Fruit fly (Drosophila melanogaster) whole organism, wandering third instar larva: ENCODE measurements around the gene Tbcd.

Source experiments
- Abd-B ChIP-seq: fragments of >200 bp; optimal IDR thresholded peaks from 2 replicates; lab custom pipeline; 2017; ENCODE audit warnings: missing biosample characterization, missing genetic modification characterization
- CG32264 ChIP-seq: fragments of 200-800 bp; sonication (Bioruptor generic); optimal IDR thresholded peaks from 2 replicates; lab custom pipeline; 2016; ENCODE audit warnings: missing biosample characterization, missing genetic modification characterization
- CG9705 ChIP-seq: fragments of 200-800 bp; sonication (Bioruptor generic); optimal IDR thresholded peaks from 2 replicates; lab custom pipeline; 2018; ENCODE audit warnings: missing biosample characterization, mild to moderate bottlenecking, missing genetic modification characterization
- CrebA ChIP-seq: fragments of 200-800 bp; sonication (Bioruptor generic); optimal IDR thresholded peaks from 2 replicates; lab custom pipeline; 2016; ENCODE audit warnings: missing biosample characterization, mild to moderate bottlenecking, missing genetic modification characterization, borderline replicate concordance
- Dfd ChIP-seq: fragments of >200 bp; optimal IDR thresholded peaks from 2 replicates; lab custom pipeline; 2017; ENCODE audit warnings: missing biosample characterization, missing genetic modification characterization
- Dif ChIP-seq: fragments of 200-275, 200-300 bp; sonication (Bioruptor generic); optimal IDR thresholded peaks from 2 replicates; lab custom pipeline; 2018; ENCODE audit warnings: missing biosample characterization, missing genetic modification characterization; ENCODE audit not compliant: partially characterized antibody
- HLH106 ChIP-seq: fragments of 200-800 bp; optimal IDR thresholded peaks from 3 replicates; lab custom pipeline; 2019; ENCODE audit warnings: missing biosample characterization, mild to moderate bottlenecking, missing genetic modification characterization, moderate library complexity
- Hnf4 ChIP-seq: fragments of 200-800 bp; sonication (Bioruptor generic); optimal IDR thresholded peaks from 2 replicates; lab custom pipeline; 2016; ENCODE audit warnings: missing biosample characterization, mild to moderate bottlenecking, missing genetic modification characterization
- Hr78 ChIP-seq: fragments of >200 bp; optimal IDR thresholded peaks from 2 replicates; lab custom pipeline; 2017; ENCODE audit warnings: missing biosample characterization, missing genetic modification characterization
- Hr83 ChIP-seq: fragments of 200-300 bp; sonication (Bioruptor generic); optimal IDR thresholded peaks from 2 replicates; lab custom pipeline; 2016; ENCODE audit warnings: missing biosample characterization, mild to moderate bottlenecking, missing genetic modification characterization, moderate library complexity; ENCODE audit not compliant: poor library complexity, severe bottlenecking
- Jra ChIP-seq: sonication (Bioruptor generic); optimal IDR thresholded peaks from 2 replicates; lab custom pipeline; 2016; ENCODE audit warnings: missing biosample characterization, missing genetic modification characterization
- Myc ChIP-seq: fragments of >200 bp; optimal IDR thresholded peaks from 2 replicates; lab custom pipeline; 2017
- N ChIP-seq: fragments of >200 bp; optimal IDR thresholded peaks from 2 replicates; lab custom pipeline; 2018; ENCODE audit warnings: missing biosample characterization, missing external identifiers, missing genetic modification characterization
- OdsH ChIP-seq: fragments of 200-800 bp; sonication (Bioruptor generic); optimal IDR thresholded peaks from 2 replicates; lab custom pipeline; 2016; ENCODE audit warnings: missing biosample characterization, mild to moderate bottlenecking, missing genetic modification characterization
- Rel ChIP-seq, 2 experiments: fragments of 200-800 bp; sonication (Bioruptor generic) in 1 of 2; optimal IDR thresholded peaks; 2 replicates in 1 of 2; 3 replicates in 1 of 2; lab custom pipeline; 2016 to 2019; ENCODE audit warnings: mild to moderate bottlenecking in 2 of 2, missing biosample characterization in 2 of 2, missing genetic modification characterization in 2 of 2, moderate library complexity in 1 of 2
- Sp1 ChIP-seq: fragments of 200-800 bp; sonication (Bioruptor generic); optimal IDR thresholded peaks from 3 replicates; lab custom pipeline; 2019; ENCODE audit warnings: missing biosample characterization, mild to moderate bottlenecking, missing genetic modification characterization, moderate library complexity
- Vsx2 ChIP-seq: fragments of 200-300, 225-300 bp; sonication (Bioruptor generic); optimal IDR thresholded peaks from 2 replicates; lab custom pipeline; 2018; ENCODE audit warnings: missing biosample characterization, missing genetic modification characterization; ENCODE audit not compliant: partially characterized antibody
- br ChIP-seq: fragments of 200-800 bp; sonication (Bioruptor generic); optimal IDR thresholded peaks from 2 replicates; lab custom pipeline; 2016; ENCODE audit warnings: missing biosample characterization, missing genetic modification characterization
- brk ChIP-seq: fragments of 200-800 bp; sonication (Bioruptor generic); optimal IDR thresholded peaks from 2 replicates; lab custom pipeline; 2016; ENCODE audit warnings: missing biosample characterization, mild to moderate bottlenecking, missing genetic modification characterization
- dl ChIP-seq, 2 experiments: fragments of 175-275, 200-275 bp in 1 of 2; fragments of 200-275 bp in 1 of 2; sonication (Bioruptor generic); optimal IDR thresholded peaks; lab custom pipeline; 2018; ENCODE audit warnings: mild to moderate bottlenecking in 2 of 2, missing biosample characterization in 2 of 2, missing genetic modification characterization in 2 of 2, moderate library complexity in 2 of 2; ENCODE audit not compliant: partially characterized antibody in 2 of 2, insufficient read depth in 1 of 2
- dmrt93B ChIP-seq: fragments of 200-800 bp; sonication (Bioruptor generic); optimal IDR thresholded peaks from 2 replicates; lab custom pipeline; 2018; ENCODE audit warnings: missing biosample characterization, mild to moderate bottlenecking, missing genetic modification characterization
- dsf ChIP-seq: sonication (Bioruptor generic); optimal IDR thresholded peaks from 2 replicates; lab custom pipeline; 2016; ENCODE audit warnings: missing biosample characterization, missing genetic modification characterization, borderline replicate concordance
- ey ChIP-seq: fragments of 200-800 bp; sonication (Bioruptor generic); optimal IDR thresholded peaks from 2 replicates; lab custom pipeline; 2016; ENCODE audit warnings: missing biosample characterization, missing genetic modification characterization
- foxo ChIP-seq, 2 experiments: fragments of 200-800 bp; sonication (Bioruptor generic); optimal IDR thresholded peaks; 2 replicates in 1 of 2; 3 replicates in 1 of 2; lab custom pipeline; 2016 to 2017; ENCODE audit warnings: missing biosample characterization in 2 of 2, missing genetic modification characterization in 2 of 2
- fru ChIP-seq: fragments of 200-800 bp; sonication (Bioruptor generic); optimal IDR thresholded peaks from 3 replicates; lab custom pipeline; 2016; ENCODE audit warnings: missing biosample characterization, mild to moderate bottlenecking, missing genetic modification characterization
- h ChIP-seq: fragments of 200-800 bp; sonication (Bioruptor generic); optimal IDR thresholded peaks from 3 replicates; lab custom pipeline; 2016; ENCODE audit warnings: missing biosample characterization, mild to moderate bottlenecking, missing genetic modification characterization
- jim ChIP-seq: fragments of 175-275, 200-325 bp; sonication (Bioruptor generic); optimal IDR thresholded peaks from 2 replicates; lab custom pipeline; 2016; ENCODE audit warnings: missing biosample characterization, mild to moderate bottlenecking, missing genetic modification characterization
- pan ChIP-seq: fragments of >200 bp; optimal IDR thresholded peaks from 2 replicates; lab custom pipeline; 2017
- psq ChIP-seq: fragments of 200-800 bp; sonication (Bioruptor generic); optimal IDR thresholded peaks from 3 replicates; lab custom pipeline; 2017; ENCODE audit warnings: missing biosample characterization, mild to moderate bottlenecking, missing genetic modification characterization, moderate library complexity
- rgr ChIP-seq: fragments of 200-800 bp; sonication (Bioruptor generic); optimal IDR thresholded peaks from 3 replicates; lab custom pipeline; 2016; ENCODE audit warnings: missing biosample characterization, mild to moderate bottlenecking, missing genetic modification characterization
- sv ChIP-seq: fragments of 200-800 bp; sonication (Bioruptor generic); optimal IDR thresholded peaks from 3 replicates; lab custom pipeline; 2016; ENCODE audit warnings: missing biosample characterization, missing genetic modification characterization
- tai ChIP-seq: sonication (Bioruptor generic); optimal IDR thresholded peaks from 2 replicates; lab custom pipeline; 2016; ENCODE audit warnings: missing biosample characterization, missing genetic modification characterization
- usp ChIP-seq: fragments of >200 bp; optimal IDR thresholded peaks from 2 replicates; lab custom pipeline; 2017; ENCODE audit warnings: missing biosample characterization, missing genetic modification characterization
- woc ChIP-seq: sonication (Bioruptor generic); optimal IDR thresholded peaks from 2 replicates; lab custom pipeline; 2016; ENCODE audit warnings: missing biosample characterization, mild to moderate bottlenecking, missing genetic modification characterization

Gene Tbcd

dm6 chr2L:2151544-2152290 is 4.4 kb downstream of the Tbcd start, which contains the start of gene AIF:
Gene AIF, plus strand, starts transcription at chr2L:2151754.
- TF ChIP-seq br (GFP tag; lab: Kevin White, UChicago), result no peak
- TF ChIP-seq Myc, result peak; percentile 44
- no peak for TF ChIP-seq Dfd (GFP tag; lab: Kevin White, UChicago)
- TF ChIP-seq, all 38 proteins: peak for 1

- no peak for TF ChIP-seq pan (lab: Kevin White, UChicago)
- no peak for TF ChIP-seq Jra (GFP tag; lab: Kevin White, UChicago)
- TF ChIP-seq N (GFP tag; lab: Kevin White, UChicago), result no peak
- no peak for TF ChIP-seq CG32264 (GFP tag; lab: Kevin White, UChicago)
- TF ChIP-seq rgr (GFP tag; lab: Kevin White, UChicago), result no peak
- TF ChIP-seq Vsx2 (GFP tag; lab: Kevin White, UChicago), result no peak
- no peak for TF ChIP-seq usp (GFP tag; lab: Kevin White, UChicago)
- no peak for TF ChIP-seq Abd-B
- no peak for TF ChIP-seq tai
- no peak for TF ChIP-seq jim (GFP tag; lab: Kevin White, UChicago)
- no peak for TF ChIP-seq brk
- TF ChIP-seq fru (GFP tag; lab: Kevin White, UChicago), result no peak
Measured at dm6 chr2L:2155453-2155852, 8.1 kb downstream of the Tbcd start, which contains the start of gene CG15382. Gene CG15382, plus strand, starts transcription at chr2L:2155753.

dm6 chr2L:2161244-2162243 is 14.2 kb downstream of the Tbcd start:
- TF ChIP-seq Rel (GFP tag; optimal IDR thresholded peaks at IDR 0.05; lab: Kevin White, UChicago) (no peak), Rel (tag; optimal IDR thresholded peaks at IDR 0.05; lab: Kevin White, UChicago) (peak; percentile 74), usp (GFP tag; lab: Kevin White, UChicago) (no peak), OdsH (GFP tag; lab: Kevin White, UChicago) (peak; percentile 15), jim (GFP tag; lab: Kevin White, UChicago) (peak; percentile 41), HLH106 (peak; percentile 47), Myc (peak; percentile 39), Hr78 (GFP tag; lab: Kevin White, UChicago) (no peak), CG9705 (GFP tag; lab: Kevin White, UChicago) (peak; percentile 6), Hr83 (GFP tag; lab: Kevin White, UChicago) (peak; percentile 66), CrebA (no peak), CG32264 (GFP tag; lab: Kevin White, UChicago) (peak; percentile 2), Sp1 (GFP tag; lab: Kevin White, UChicago) (peak; percentile 45), h (peak; percentile 52), dsf (no peak), psq (peak; percentile 57), foxo (GFP tag; optimal IDR thresholded peaks at IDR 0.05; lab: Kevin White, UChicago) (peak in 1 of 2 experiments; percentile 70), brk (no peak), pan (lab: Kevin White, UChicago) (no peak), sv (GFP tag; lab: Kevin White, UChicago) (peak; percentile 8), ey (peak; percentile 53), Abd-B (no peak), br (GFP tag; lab: Kevin White, UChicago) (peak; percentile 19), Jra (GFP tag; lab: Kevin White, UChicago) (peak; percentile 91), Hnf4 (GFP tag; lab: Kevin White, UChicago) (peak; percentile 38), fru (GFP tag; lab: Kevin White, UChicago) (peak; percentile 56), dl (GFP tag; optimal IDR thresholded peaks at IDR 0.05; lab: Kevin White, UChicago; ENCODE audit: insufficient read depth in 1 of 2, partially characterized antibody in 2 of 2) (peak; percentile 13 to 68), Dif (GFP tag; lab: Kevin White, UChicago) (peak; percentile 75), woc (GFP tag; lab: Kevin White, UChicago) (peak; percentile 89), dmrt93B (GFP tag; lab: Kevin White, UChicago) (peak; percentile 54), rgr (GFP tag; lab: Kevin White, UChicago) (peak; percentile 49)
